Fruit fly (Drosophila melanogaster) whole organism, embryonic: ENCODE data around the gene Fdx1.

Source experiments
- Antp ChIP-seq: fragments of 200-800 bp; sonication (Bioruptor generic); optimal IDR thresholded peaks from 3 replicates; lab custom pipeline; 2016; ENCODE audit warnings: missing biosample characterization, missing genetic modification characterization
- B-H2 ChIP-seq: fragments of 200-800 bp; sonication (Bioruptor generic); optimal IDR thresholded peaks from 2 replicates; lab custom pipeline; 2018; ENCODE audit warnings: missing biosample characterization, mild to moderate bottlenecking, missing genetic modification characterization
- CG10565 ChIP-seq: fragments of 200-800 bp; sonication (Bioruptor generic); optimal IDR thresholded peaks from 3 replicates; lab custom pipeline; 2016; ENCODE audit warnings: missing biosample characterization, mild to moderate bottlenecking, missing genetic modification characterization
- CG12391 ChIP-seq: fragments of 200-800 bp; sonication (Bioruptor generic); optimal IDR thresholded peaks from 3 replicates; lab custom pipeline; 2018; ENCODE audit warnings: missing biosample characterization, mild to moderate bottlenecking, missing genetic modification characterization, moderate library complexity
- CG13296 ChIP-seq: fragments of 200-800 bp; sonication (Bioruptor generic); optimal IDR thresholded peaks from 3 replicates; lab custom pipeline; 2018; ENCODE audit warnings: missing biosample characterization, mild to moderate bottlenecking, missing genetic modification characterization
- CG1647 ChIP-seq: fragments of 200-800 bp; sonication (Bioruptor generic); optimal IDR thresholded peaks from 3 replicates; lab custom pipeline; 2016; ENCODE audit warnings: missing biosample characterization, missing genetic modification characterization
- CG18476 ChIP-seq: fragments of 200-800 bp; sonication (Bioruptor generic); optimal IDR thresholded peaks from 2 replicates; lab custom pipeline; 2016; ENCODE audit warnings: missing biosample characterization, mild to moderate bottlenecking, missing genetic modification characterization
- CG2875 ChIP-seq: fragments of 200-800 bp; sonication (Bioruptor generic); optimal IDR thresholded peaks from 2 replicates; lab custom pipeline; 2017; ENCODE audit warnings: missing biosample characterization, mild to moderate bottlenecking, missing genetic modification characterization, missing genetic modification reagents
- CG31224 ChIP-seq: fragments of 200-800 bp; sonication (Bioruptor generic); IDR thresholded peaks from 2 replicates; pipeline ENCODE4 v1.3.6; 2022; ENCODE audit warnings: missing biosample characterization, missing genetic modification characterization
- CG33213 ChIP-seq: fragments of 200-800 bp; sonication (Bioruptor generic); optimal IDR thresholded peaks from 3 replicates; lab custom pipeline; 2016; ENCODE audit warnings: missing biosample characterization, missing genetic modification characterization
- CG34422 ChIP-seq: fragments of 200-800 bp; sonication (Bioruptor generic); IDR thresholded peaks from 3 replicates; pipeline ENCODE4 v1.3.6; 2022; ENCODE audit warnings: missing biosample characterization, missing genetic modification characterization
- CG7786 ChIP-seq: fragments of 200-800 bp; sonication (Bioruptor generic); optimal IDR thresholded peaks from 2 replicates; lab custom pipeline; 2016; ENCODE audit warnings: missing biosample characterization, missing genetic modification characterization
- CG7839 ChIP-seq: fragments of 200-800 bp; sonication (Bioruptor generic); optimal IDR thresholded peaks from 3 replicates; lab custom pipeline; 2018; ENCODE audit warnings: missing biosample characterization, mild to moderate bottlenecking, missing genetic modification characterization, moderate library complexity
- CG9437 ChIP-seq: fragments of 200-800 bp; sonication (Bioruptor generic); optimal IDR thresholded peaks from 2 replicates; lab custom pipeline; 2018; ENCODE audit warnings: missing biosample characterization, mild to moderate bottlenecking, missing genetic modification characterization
- CG9817 ChIP-seq: fragments of 200-800 bp; sonication (Bioruptor generic); optimal IDR thresholded peaks from 2 replicates; lab custom pipeline; 2018; ENCODE audit warnings: missing biosample characterization, mild to moderate bottlenecking, missing genetic modification characterization, moderate library complexity
- Camta ChIP-seq: fragments of 200-800 bp; sonication (Bioruptor generic); optimal IDR thresholded peaks from 2 replicates; lab custom pipeline; 2016; ENCODE audit warnings: missing biosample characterization, missing genetic modification characterization
- Dip3 ChIP-seq: fragments of 200-800 bp; sonication (Bioruptor generic); optimal IDR thresholded peaks from 3 replicates; lab custom pipeline; 2016; ENCODE audit warnings: missing biosample characterization, missing genetic modification characterization
- Elba2 ChIP-seq: fragments of 200-800 bp; sonication (Bioruptor generic); optimal IDR thresholded peaks from 3 replicates; lab custom pipeline; 2016; ENCODE audit warnings: missing biosample characterization, missing genetic modification characterization
- Gsc ChIP-seq: fragments of 200-800 bp; sonication (Bioruptor generic); IDR thresholded peaks from 2 replicates; pipeline ENCODE4 v1.3.6; 2022; ENCODE audit warnings: missing biosample characterization, missing genetic modification characterization
- HLH4C ChIP-seq: fragments of 200-800 bp; sonication (Bioruptor generic); IDR thresholded peaks from 3 replicates; pipeline ENCODE4 v1.3.6; 2022; ENCODE audit warnings: missing biosample characterization, missing genetic modification characterization; ENCODE audit not compliant: partially characterized antibody
- Hey ChIP-seq: fragments of 200-800 bp; sonication (Bioruptor generic); optimal IDR thresholded peaks from 3 replicates; lab custom pipeline; 2018; ENCODE audit warnings: missing biosample characterization, mild to moderate bottlenecking, missing genetic modification characterization
- Mrtf ChIP-seq: fragments of 200-800 bp; sonication (Bioruptor generic); IDR thresholded peaks from 3 replicates; pipeline ENCODE4 v1.3.6; 2022; ENCODE audit warnings: missing biosample characterization, missing genetic modification characterization
- NK7.1 ChIP-seq: fragments of 200-800 bp; sonication (Bioruptor generic); optimal IDR thresholded peaks from 3 replicates; lab custom pipeline; 2016; ENCODE audit warnings: missing biosample characterization, missing genetic modification characterization
- Opbp ChIP-seq: fragments of 200-800 bp; sonication (Bioruptor generic); IDR thresholded peaks from 3 replicates; pipeline ENCODE4 v1.3.6; 2022; ENCODE audit warnings: missing biosample characterization, missing genetic modification characterization; ENCODE audit not compliant: partially characterized antibody
- Sry-β ChIP-seq: fragments of 200-800 bp; sonication (Bioruptor generic); optimal IDR thresholded peaks from 2 replicates; lab custom pipeline; 2018; ENCODE audit warnings: missing biosample characterization, mild to moderate bottlenecking, missing genetic modification characterization, moderate library complexity
- TFAM ChIP-seq: fragments of 200-800 bp; sonication (Bioruptor generic); optimal IDR thresholded peaks from 2 replicates; lab custom pipeline; 2017; ENCODE audit warnings: missing biosample characterization, missing genetic modification characterization, inconsistent platforms
- Vsx1 ChIP-seq: fragments of 200-800 bp; sonication (Bioruptor generic); optimal IDR thresholded peaks from 2 replicates; lab custom pipeline; 2017; ENCODE audit warnings: missing biosample characterization, mild to moderate bottlenecking, missing genetic modification characterization, missing genetic modification reagents
- btn ChIP-seq: fragments of 200-800 bp; sonication (Bioruptor generic); optimal IDR thresholded peaks from 2 replicates; lab custom pipeline; 2016; ENCODE audit warnings: missing biosample characterization, missing genetic modification characterization
- ci ChIP-seq: fragments of 200-800 bp; sonication (Bioruptor generic); IDR thresholded peaks from 3 replicates; pipeline ENCODE4 v1.3.6; 2022; ENCODE audit warnings: missing biosample characterization, missing genetic modification characterization
- dimm ChIP-seq: fragments of 200-800 bp; sonication (Bioruptor generic); IDR thresholded peaks from 2 replicates; pipeline ENCODE4 v1.3.6; 2022; ENCODE audit warnings: missing biosample characterization, missing genetic modification characterization
- eve ChIP-seq, 2 experiments: fragments of >200 bp; optimal IDR thresholded peaks; 2 replicates each; lab custom pipeline; 2017; ENCODE audit warnings: missing biosample characterization in 2 of 2, missing genetic modification characterization in 2 of 2
- gcm2 ChIP-seq: fragments of 200-800 bp; sonication (Bioruptor generic); optimal IDR thresholded peaks from 2 replicates; lab custom pipeline; 2016; ENCODE audit warnings: missing biosample characterization, missing genetic modification characterization
- gsb-n ChIP-seq: fragments of 200-800 bp; sonication (Bioruptor generic); optimal IDR thresholded peaks from 3 replicates; lab custom pipeline; 2018; ENCODE audit warnings: missing biosample characterization, mild to moderate bottlenecking, missing genetic modification characterization
- ham ChIP-seq: fragments of 200-800 bp; sonication (Bioruptor generic); IDR thresholded peaks from 2 replicates; pipeline ENCODE4 v1.3.6; 2022; ENCODE audit warnings: missing biosample characterization, missing genetic modification characterization
- jigr1 ChIP-seq: fragments of 200-800 bp; sonication (Bioruptor generic); IDR thresholded peaks from 3 replicates; pipeline ENCODE4 v1.3.6; 2022; ENCODE audit warnings: missing biosample characterization, missing genetic modification characterization
- lmd ChIP-seq: fragments of 200-800 bp; sonication (Bioruptor generic); IDR thresholded peaks from 2 replicates; pipeline ENCODE4 v1.3.6; 2022; ENCODE audit warnings: missing biosample characterization, missing genetic modification characterization
- nau ChIP-seq: fragments of 200-800 bp; sonication (Bioruptor generic); optimal IDR thresholded peaks from 3 replicates; lab custom pipeline; 2017; ENCODE audit warnings: missing biosample characterization, mild to moderate bottlenecking, missing genetic modification characterization, missing genetic modification reagents
- phol ChIP-seq: fragments of 200-800 bp; sonication (Bioruptor generic); optimal IDR thresholded peaks from 3 replicates; lab custom pipeline; 2018; ENCODE audit warnings: missing biosample characterization, mild to moderate bottlenecking, missing genetic modification characterization, moderate library complexity
- repo ChIP-seq: fragments of 200-800 bp; sonication (Bioruptor generic); optimal IDR thresholded peaks from 2 replicates; lab custom pipeline; 2016; ENCODE audit warnings: missing biosample characterization, missing genetic modification characterization
- shn ChIP-seq: fragments of 200-800 bp; sonication (Bioruptor generic); optimal IDR thresholded peaks from 3 replicates; lab custom pipeline; 2016; ENCODE audit warnings: missing biosample characterization, missing genetic modification characterization
- sisA ChIP-seq: fragments of 200-800 bp; sonication (Bioruptor generic); IDR thresholded peaks from 2 replicates; pipeline ENCODE4 v1.3.6; 2022; ENCODE audit warnings: missing biosample characterization, missing genetic modification characterization
- tin ChIP-seq: fragments of 200-800 bp; sonication (Bioruptor generic); optimal IDR thresholded peaks from 3 replicates; lab custom pipeline; 2016; ENCODE audit warnings: missing biosample characterization, missing genetic modification characterization
- tup ChIP-seq: fragments of 200-800 bp; sonication (Bioruptor generic); optimal IDR thresholded peaks from 2 replicates; lab custom pipeline; 2016; ENCODE audit warnings: missing biosample characterization, mild to moderate bottlenecking, missing genetic modification characterization, moderate library complexity
- vvl ChIP-seq: fragments of 200-800 bp; sonication (Bioruptor generic); IDR thresholded peaks from 2 replicates; pipeline ENCODE4 v1.3.6; 2022; ENCODE audit warnings: missing biosample characterization, missing genetic modification characterization
- zen ChIP-seq: fragments of 200-800 bp; sonication (Bioruptor generic); optimal IDR thresholded peaks from 3 replicates; lab custom pipeline; 2018; ENCODE audit warnings: missing biosample characterization, mild to moderate bottlenecking, missing genetic modification characterization, moderate library complexity

Fdx1 gene

DNA sequence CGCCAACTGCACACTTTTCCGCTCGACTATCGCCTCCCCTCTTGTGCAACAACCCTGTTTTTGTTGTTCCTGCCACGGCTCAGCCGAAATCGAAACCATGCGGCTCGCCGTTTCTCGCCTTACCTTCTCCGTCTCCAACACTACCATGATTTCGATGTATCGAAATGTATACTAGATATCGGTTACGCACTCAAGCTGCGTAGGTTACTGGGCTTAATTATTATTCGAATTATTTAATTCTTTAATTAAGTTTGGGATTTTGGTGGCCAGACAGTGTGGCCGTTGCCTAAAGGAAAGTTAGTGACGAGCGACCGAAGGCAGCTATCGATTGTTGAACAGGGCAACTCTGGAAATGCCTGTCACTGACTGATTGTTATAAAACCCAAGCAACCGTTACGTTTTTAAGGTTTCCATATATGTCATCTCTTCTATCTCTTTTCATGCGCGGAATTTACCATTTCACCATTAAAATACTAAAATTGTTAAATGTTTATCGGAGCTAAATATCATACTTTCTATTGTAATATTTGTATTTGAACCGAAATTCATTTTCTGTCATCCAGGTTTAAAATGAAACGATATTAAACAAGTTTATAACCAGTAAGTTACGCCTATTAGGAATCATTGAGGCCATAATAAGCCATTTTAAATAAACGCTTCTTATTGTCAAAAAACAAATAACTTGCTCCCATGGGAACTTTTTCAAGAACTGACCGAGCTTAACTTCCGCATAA is 31.3 kb upstream of the Fdx1 start, which contains the start of gene eIF4E1 (continued):
- TF ChIP-seq lmd (GFP tag; lab: Robert Waterston, UW) (no peak), Dip3 (no peak), repo (GFP tag; lab: Kevin White, UChicago) (no peak), CG12391 (tag; lab: Kevin White, UChicago) (peak; percentile 38), CG2875 (no peak), CG7786 (GFP tag; lab: Kevin White, UChicago) (no peak), CG13296 (GFP tag; lab: Kevin White, UChicago) (no peak), ci (no peak), CG31224 (GFP tag; lab: Robert Waterston, UW) (no peak), Antp (GFP tag; lab: Kevin White, UChicago) (peak; percentile 24), CG10565 (GFP tag; lab: Kevin White, UChicago) (no peak), dimm (GFP tag; lab: Robert Waterston, UW) (no peak), tin (GFP tag; lab: Kevin White, UChicago) (no peak), CG33213 (GFP tag; lab: Kevin White, UChicago) (peak; percentile 75), phol (peak; percentile 62), sisA (GFP tag; lab: Robert Waterston, UW) (peak; percentile 29; the same call in 1 of the 2 replicates), tup (GFP tag; lab: Kevin White, UChicago) (no peak), CG7839 (tag; lab: Kevin White, UChicago) (no peak), Mrtf (no peak), vvl (peak; percentile 4; the same call in 1 of the 2 replicates), B-H2 (GFP tag; lab: Kevin White, UChicago) (peak; percentile 2), Elba2 (GFP tag; lab: Kevin White, UChicago) (peak; percentile 75), jigr1 (GFP tag; lab: Robert Waterston, UW) (no peak), Sry-β (GFP tag; lab: Kevin White, UChicago) (no peak), ham (GFP tag; lab: Robert Waterston, UW) (no peak), HLH4C (peak; percentile 57; the same call in 2 of the 3 replicates), TFAM (GFP tag; lab: Kevin White, UChicago) (no peak), gsb-n (no peak), Hey (no peak), btn (GFP tag; lab: Kevin White, UChicago) (no peak), NK7.1 (no peak), Opbp (peak; percentile 81), eve (GFP tag; optimal IDR thresholded peaks at IDR 0.05; lab: Kevin White, UChicago) (no peak), zen (tag; lab: Kevin White, UChicago) (peak; percentile 30), nau (GFP tag; lab: Kevin White, UChicago) (no peak), CG34422 (GFP tag; lab: Robert Waterston, UW) (peak; percentile 57; the same call in 2 of the 3 replicates), CG18476 (GFP tag; lab: Kevin White, UChicago) (no peak), shn (GFP tag; lab: Kevin White, UChicago) (no peak), Camta (GFP tag; lab: Kevin White, UChicago) (peak; percentile 32), gcm2 (GFP tag; lab: Kevin White, UChicago) (no peak), CG9437 (GFP tag; lab: Kevin White, UChicago) (peak; percentile 96), CG9817 (tag; lab: Kevin White, UChicago) (no peak), CG1647 (GFP tag; lab: Kevin White, UChicago) (no peak), Gsc (GFP tag; lab: Robert Waterston, UW) (no peak), Vsx1 (GFP tag; lab: Kevin White, UChicago) (no peak)
- TF ChIP-seq, all 482 proteins: peak for 152
